Fruit fly (Drosophila melanogaster): ENCODE data around the gene CG13733.

CG13733 gene

dm6 chr3L:17457695-17458242 lies 21.0 kb downstream of the CG13733 start (continued):
- TF ChIP-seq CG12744 (GFP tag; optimal IDR thresholded peaks at IDR 0.05) (no peak), en (GFP tag; optimal IDR thresholded peaks at IDR 0.05) (no peak), dimm (GFP tag; IDR thresholded peaks at IDR 0.05) (no peak), CG11093 (GFP tag; IDR thresholded peaks at IDR 0.05) (no peak), danr (GFP tag; IDR thresholded peaks at IDR 0.05) (no peak), CG31388 (GFP tag; optimal IDR thresholded peaks at IDR 0.05) (no peak), CG7839 (tag; optimal IDR thresholded peaks at IDR 0.05) (peak; percentile 24), CG11696 (GFP tag; IDR thresholded peaks at IDR 0.05) (no peak), CG1602 (GFP tag; optimal IDR thresholded peaks at IDR 0.05) (no peak), CG9727 (GFP tag; optimal IDR thresholded peaks at IDR 0.05) (peak; percentile 36), zen (tag; optimal IDR thresholded peaks at IDR 0.05) (no peak), CG18599 (GFP tag; optimal IDR thresholded peaks at IDR 0.05) (peak; percentile 54), seq (GFP tag; IDR thresholded peaks at IDR 0.05) (peak; percentile 42; the same call in 1 of the 2 replicates), eyg (GFP tag; optimal IDR thresholded peaks at IDR 0.05) (no peak), GATAe (GFP tag; conservative IDR thresholded peaks at IDR 0.05) (no peak), Jarid2 (GFP tag; optimal IDR thresholded peaks at IDR 0.05) (no peak), psq (GFP tag; optimal IDR thresholded peaks at IDR 0.05) (no peak), CG8359 (GFP tag; optimal IDR thresholded peaks at IDR 0.05; ENCODE audit: borderline replicate concordance) (no peak), otp (GFP tag; IDR thresholded peaks at IDR 0.05) (no peak), CG15514 (GFP tag; optimal IDR thresholded peaks at IDR 0.05) (no peak), CG12071 (GFP tag; optimal IDR thresholded peaks at IDR 0.05) (no peak), Ssrp (tag; optimal IDR thresholded peaks at IDR 0.05) (peak; percentile 40), CG17802 (tag; optimal IDR thresholded peaks at IDR 0.05) (no peak), CG34376 (GFP tag; optimal IDR thresholded peaks at IDR 0.05) (no peak), nom (GFP tag; optimal IDR thresholded peaks at IDR 0.05) (no peak), CG11456 (GFP tag; IDR thresholded peaks at IDR 0.05) (no peak), cato (GFP tag; optimal IDR thresholded peaks at IDR 0.05; ENCODE audit: borderline replicate concordance) (no peak), Oli (tag; optimal IDR thresholded peaks at IDR 0.05) (peak; percentile 25), tio (GFP tag; optimal IDR thresholded peaks at IDR 0.05) (no peak), Kr (GFP tag; optimal IDR thresholded peaks at IDR 0.05) (no peak), grau (tag; optimal IDR thresholded peaks at IDR 0.05) (peak; percentile 73), CG3407 (GFP tag; optimal IDR thresholded peaks at IDR 0.05) (no peak), CG14965 (GFP tag; optimal IDR thresholded peaks at IDR 0.05; ENCODE audit: borderline replicate concordance) (no peak), CG5245 (GFP tag; optimal IDR thresholded peaks at IDR 0.05) (no peak), CG8281 (tag; optimal IDR thresholded peaks at IDR 0.05) (no peak), CG10959 (GFP tag; IDR thresholded peaks at IDR 0.05) (no peak), Mad (GFP tag; optimal IDR thresholded peaks at IDR 0.05) (no peak), CkIIα-i1 (GFP tag; IDR thresholded peaks at IDR 0.05) (no peak), Bdp1 (GFP tag; optimal IDR thresholded peaks at IDR 0.05) (no peak), CG31441 (GFP tag; IDR thresholded peaks at IDR 0.05) (peak; percentile 38; the same call in 1 of the 2 replicates), Myb (GFP tag; optimal IDR thresholded peaks at IDR 0.05) (no peak), Dip2 (GFP tag; IDR thresholded peaks at IDR 0.05) (no peak), Sry-δ (GFP tag; optimal IDR thresholded peaks at IDR 0.05) (no peak), NK7.1 (GFP tag; optimal IDR thresholded peaks at IDR 0.05) (no peak), CG13296 (GFP tag; optimal IDR thresholded peaks at IDR 0.05) (no peak), CG3995 (GFP tag; optimal IDR thresholded peaks at IDR 0.05) (no peak), CG4282 (GFP tag; optimal IDR thresholded peaks at IDR 0.05) (no peak), CG15011 (GFP tag; optimal IDR thresholded peaks at IDR 0.05) (no peak), CG1233 (GFP tag; optimal IDR thresholded peaks at IDR 0.05) (peak; percentile 17), zfh2 (GFP tag; optimal IDR thresholded peaks at IDR 0.05) (no peak), CG9817 (tag; optimal IDR thresholded peaks at IDR 0.05) (no peak)
